Fruit fly (Drosophila melanogaster): ENCODE measurements around the gene CG14260.
A peak's percentile ranks its signal among the peaks of the same experiment; 100 is the strongest.

CG14260 gene

dm6 chr3R:27244742-27245400, 20.4 kb upstream of the CG14260 start, which contains the start of gene CG18766 (continued):
- peak; percentile 54 for TF ChIP-seq mam (GFP tag; optimal IDR thresholded peaks at IDR 0.05)
- TF ChIP-seq CG18764 (GFP tag; optimal IDR thresholded peaks at IDR 0.05): no peak
- TF ChIP-seq ewg (GFP tag; optimal IDR thresholded peaks at IDR 0.05): peak; percentile 94
- TF ChIP-seq CG11456 (GFP tag; IDR thresholded peaks at IDR 0.05): 0 out of 3 replicates have a peak, but pooled peaks have one; percentile 6
- TF ChIP-seq stwl (tag; optimal IDR thresholded peaks at IDR 0.05): peak; percentile 33
- peak; percentile 24 for TF ChIP-seq Abd-B (GFP tag; optimal IDR thresholded peaks at IDR 0.05)
- TF ChIP-seq CG31388 (GFP tag; optimal IDR thresholded peaks at IDR 0.05): no peak
- TF ChIP-seq CG12219 (GFP tag; optimal IDR thresholded peaks at IDR 0.05): no peak
- no peak for TF ChIP-seq fd64A (GFP tag; optimal IDR thresholded peaks at IDR 0.05)
- peak; percentile 65 for TF ChIP-seq HLHmδ (GFP tag; optimal IDR thresholded peaks at IDR 0.05)
- TF ChIP-seq CG8290 (GFP tag; optimal IDR thresholded peaks at IDR 0.05): peak; percentile 8
- TF ChIP-seq CG8290 (tag; optimal IDR thresholded peaks at IDR 0.05): peak in 1 of 2 experiments; percentile 67
- TF ChIP-seq CG6854 (GFP tag; optimal IDR thresholded peaks at IDR 0.05): peak; percentile 11
- TF ChIP-seq GATAe (GFP tag; conservative IDR thresholded peaks at IDR 0.05): no peak
- TF ChIP-seq CG9609 (GFP tag; optimal IDR thresholded peaks at IDR 0.05): no peak
- TF ChIP-seq grau (tag; optimal IDR thresholded peaks at IDR 0.05): peak; percentile 29
- TF ChIP-seq unpg (GFP tag; optimal IDR thresholded peaks at IDR 0.05): peak; percentile 8
- TF ChIP-seq Doc2 (GFP tag; IDR thresholded peaks at IDR 0.05): no peak
- no peak for TF ChIP-seq CG1602 (GFP tag; optimal IDR thresholded peaks at IDR 0.05)
- TF ChIP-seq CG12104 (GFP tag; optimal IDR thresholded peaks at IDR 0.05): no peak
- peak; percentile 45 for TF ChIP-seq amos (GFP tag; IDR thresholded peaks at IDR 0.05; ENCODE audit: partially characterized antibody)
- peak; percentile 26 for TF ChIP-seq ind (GFP tag; optimal IDR thresholded peaks at IDR 0.05)
- TF ChIP-seq Ets97D (GFP tag; optimal IDR thresholded peaks at IDR 0.05): peak; percentile 61
- TF ChIP-seq Hsf (GFP tag; optimal IDR thresholded peaks at IDR 0.05): peak; percentile 27
- no peak for TF ChIP-seq C15 (GFP tag; IDR thresholded peaks at IDR 0.05)
- TF ChIP-seq D (optimal IDR thresholded peaks at IDR 0.05): peak; percentile 23
- TF ChIP-seq D (GFP tag; optimal IDR thresholded peaks at IDR 0.05): no peak
- TF ChIP-seq CG11085 (GFP tag; IDR thresholded peaks at IDR 0.05): no peak
- TF ChIP-seq Aef1 (GFP tag; IDR thresholded peaks at IDR 0.05): 0 out of 3 replicates have a peak, but pooled peaks have one; percentile 21
- peak; percentile 13 for TF ChIP-seq Camta (GFP tag; optimal IDR thresholded peaks at IDR 0.05)
- no peak for TF ChIP-seq CG17802 (tag; optimal IDR thresholded peaks at IDR 0.05)
- 0 out of 2 replicates have a peak, but pooled peaks have one; percentile 22 for TF ChIP-seq cas (GFP tag; IDR thresholded peaks at IDR 0.05)
- TF ChIP-seq CG14014 (GFP tag; IDR thresholded peaks at IDR 0.05): no peak
- peak; percentile 39 for TF ChIP-seq lilli (GFP tag; optimal IDR thresholded peaks at IDR 0.05)
- TF ChIP-seq slp2 (GFP tag; optimal IDR thresholded peaks at IDR 0.05): no peak
- no peak for TF ChIP-seq CG6689 (GFP tag; IDR thresholded peaks at IDR 0.05)
- TF ChIP-seq Myb (GFP tag; optimal IDR thresholded peaks at IDR 0.05): peak; percentile 77
- TF ChIP-seq gt (GFP tag; IDR thresholded peaks at IDR 0.05): no peak
- peak; percentile 39 for TF ChIP-seq CG2116 (GFP tag; optimal IDR thresholded peaks at IDR 0.05)
- TF ChIP-seq Med (GFP tag): peak; percentile 90
- peak; percentile 45; the same call in 1 of the 2 replicates for TF ChIP-seq Rfx (GFP tag; IDR thresholded peaks at IDR 0.05)
- TF ChIP-seq CG8478 (optimal IDR thresholded peaks at IDR 0.05): peak; percentile 99
- TF ChIP-seq phol (tag; optimal IDR thresholded peaks at IDR 0.05): peak; percentile 40
- no peak for TF ChIP-seq CG32772 (GFP tag; IDR thresholded peaks at IDR 0.05)
- TF ChIP-seq CG9727 (GFP tag; optimal IDR thresholded peaks at IDR 0.05): no peak
- TF ChIP-seq gsb-n (tag; optimal IDR thresholded peaks at IDR 0.05): peak; percentile 5
- no peak for TF ChIP-seq hbn (GFP tag; IDR thresholded peaks at IDR 0.05; ENCODE audit: partially characterized antibody)
- no peak for TF ChIP-seq Ravus (GFP tag; IDR thresholded peaks at IDR 0.05)
- TF ChIP-seq Chrac-16 (GFP tag; optimal IDR thresholded peaks at IDR 0.05): peak; percentile 15
- TF ChIP-seq Scr (GFP tag; IDR thresholded peaks at IDR 0.05; ENCODE audit: partially characterized antibody): no peak
- no peak for TF ChIP-seq cato (GFP tag; optimal IDR thresholded peaks at IDR 0.05; ENCODE audit: borderline replicate concordance)
